Fruit fly (Drosophila melanogaster) whole organism, pupa: ENCODE data around the gene RpL28.
A peak's percentile ranks its signal among the peaks of the same experiment; 100 is the strongest.

Experiments
- CG10348 ChIP-seq: fragments of 200-800 bp; sonication (Bioruptor generic); IDR thresholded peaks from 2 replicates; pipeline ENCODE4 v1.3.6; 2022; ENCODE audit warnings: missing biosample characterization, missing genetic modification characterization
- CG12605 ChIP-seq: fragments of 200-800 bp; sonication (Bioruptor generic); IDR thresholded peaks from 2 replicates; pipeline ENCODE4 v1.3.6; 2022; ENCODE audit warnings: missing biosample characterization, missing genetic modification characterization
- CG13204 ChIP-seq: fragments of 200-800 bp; sonication (Bioruptor generic); optimal IDR thresholded peaks from 2 replicates; lab custom pipeline; 2018; ENCODE audit warnings: missing biosample characterization, mild to moderate bottlenecking, missing genetic modification characterization, moderate library complexity
- CG14655 ChIP-seq: fragments of 200-800 bp; sonication (Bioruptor generic); optimal IDR thresholded peaks from 3 replicates; lab custom pipeline; 2017; ENCODE audit warnings: mild to moderate bottlenecking, missing biosample characterization, missing genetic modification reagents, missing genetic modification characterization
- CG15710 ChIP-seq: fragments of 200-800 bp; sonication (Bioruptor generic); optimal IDR thresholded peaks from 2 replicates; lab custom pipeline; 2018; ENCODE audit warnings: missing biosample characterization, mild to moderate bottlenecking, missing genetic modification characterization, moderate library complexity
- CG17806 ChIP-seq: fragments of 200-800 bp; sonication (Bioruptor generic); optimal IDR thresholded peaks from 2 replicates; lab custom pipeline; 2018; ENCODE audit warnings: missing biosample characterization, mild to moderate bottlenecking, missing genetic modification characterization, moderate library complexity
- CG32121 ChIP-seq: fragments of 200-800 bp; sonication (Bioruptor generic); IDR thresholded peaks from 2 replicates; pipeline ENCODE4 v1.3.6; 2022; ENCODE audit warnings: missing biosample characterization, missing genetic modification characterization
- CG34367 ChIP-seq: fragments of 200-800 bp; sonication (Bioruptor generic); optimal IDR thresholded peaks from 2 replicates; lab custom pipeline; 2018; ENCODE audit warnings: missing biosample characterization, mild to moderate bottlenecking, missing genetic modification characterization
- CG4496 ChIP-seq: fragments of 200-800 bp; sonication (Bioruptor generic); IDR thresholded peaks from 3 replicates; pipeline ENCODE4 v1.3.6; 2022; ENCODE audit warnings: missing biosample characterization, missing genetic modification characterization
- CG8159 ChIP-seq: fragments of 200-800 bp; sonication (Bioruptor generic); optimal IDR thresholded peaks from 3 replicates; lab custom pipeline; 2018; ENCODE audit warnings: missing biosample characterization, mild to moderate bottlenecking, missing genetic modification characterization, moderate library complexity
- CG8301 ChIP-seq: fragments of 200-800 bp; sonication (Bioruptor generic); optimal IDR thresholded peaks from 2 replicates; lab custom pipeline; 2018; ENCODE audit warnings: missing biosample characterization, mild to moderate bottlenecking, missing genetic modification characterization
- CG9948 ChIP-seq: fragments of 200-800 bp; sonication (Bioruptor generic); optimal IDR thresholded peaks from 2 replicates; lab custom pipeline; 2018; ENCODE audit warnings: missing biosample characterization, mild to moderate bottlenecking, missing genetic modification characterization, moderate library complexity
- D1 ChIP-seq: fragments of 200-800 bp; sonication (Bioruptor generic); optimal IDR thresholded peaks from 2 replicates; lab custom pipeline; 2018; ENCODE audit warnings: missing biosample characterization, mild to moderate bottlenecking, missing genetic modification characterization, moderate library complexity
- EcR ChIP-seq: fragments of 200-800 bp; sonication (Bioruptor generic); optimal IDR thresholded peaks from 3 replicates; lab custom pipeline; 2019; ENCODE audit warnings: missing biosample characterization, missing genetic modification characterization, mild to moderate bottlenecking, moderate library complexity, missing genetic modification reagents
- Ets98B ChIP-seq: fragments of 200-800 bp; sonication (Bioruptor generic); IDR thresholded peaks from 2 replicates; pipeline ENCODE4 v1.3.6; 2022; ENCODE audit warnings: missing biosample characterization, missing genetic modification characterization
- Pif1A ChIP-seq: fragments of 200-800 bp; sonication (Bioruptor generic); optimal IDR thresholded peaks from 3 replicates; lab custom pipeline; 2016; ENCODE audit warnings: missing biosample characterization, missing genetic modification characterization
- Pif1B ChIP-seq: fragments of 200-800 bp; sonication (Bioruptor generic); optimal IDR thresholded peaks from 3 replicates; lab custom pipeline; 2016; ENCODE audit warnings: missing biosample characterization, missing genetic modification characterization
- Snoo ChIP-seq: fragments of 200-800 bp; sonication (Bioruptor generic); optimal IDR thresholded peaks from 3 replicates; lab custom pipeline; 2017; ENCODE audit warnings: missing biosample characterization, mild to moderate bottlenecking, missing genetic modification characterization, inconsistent platforms
- fd96Ca ChIP-seq: fragments of 200-800 bp; sonication (Bioruptor generic); IDR thresholded peaks from 3 replicates; pipeline ENCODE4 v1.3.6; 2022; ENCODE audit warnings: missing biosample characterization, missing genetic modification characterization
- gl ChIP-seq: fragments of 200-800 bp; sonication (Bioruptor generic); optimal IDR thresholded peaks from 2 replicates; lab custom pipeline; 2018; ENCODE audit warnings: missing biosample characterization, mild to moderate bottlenecking, missing genetic modification characterization
- rn ChIP-seq: fragments of 200-800 bp; sonication (Bioruptor generic); IDR thresholded peaks from 2 replicates; pipeline ENCODE4 v1.3.6; 2022; ENCODE audit warnings: missing biosample characterization, missing genetic modification characterization

The RpL28 gene

dm6 chr3L:3205349-3205748 is 17.4 kb downstream of the RpL28 start, which contains the start of gene CG32277:
Gene CG32277, minus strand, starts transcription at chr3L:3205449.
- no peak for TF ChIP-seq Ets98B (GFP tag; lab: Robert Waterston, UW)
- no peak for TF ChIP-seq D1
- no peak for TF ChIP-seq EcR (GFP tag; lab: Kevin White, UChicago)
- no peak for TF ChIP-seq CG13204 (GFP tag; lab: Kevin White, UChicago)
- TF ChIP-seq CG10348 (GFP tag; lab: Robert Waterston, UW): no peak
- TF ChIP-seq CG17806 (tag; lab: Kevin White, UChicago): no peak
- no peak for TF ChIP-seq Pif1B (GFP tag; lab: Kevin White, UChicago)
- TF ChIP-seq rn: no peak
- no peak for TF ChIP-seq Snoo (tag; lab: Kevin White, UChicago)
- no peak for TF ChIP-seq CG34367 (tag; lab: Kevin White, UChicago)
- TF ChIP-seq CG32121 (GFP tag; lab: Robert Waterston, UW): no peak
- no peak for TF ChIP-seq CG4496 (GFP tag; lab: Robert Waterston, UW)
- no peak for TF ChIP-seq CG12605 (GFP tag; lab: Robert Waterston, UW)
- TF ChIP-seq CG9948: no peak
- no peak for TF ChIP-seq gl (tag; lab: Kevin White, UChicago)

dm6 chr3L:3204348-3204747 is 18.4 kb downstream of the RpL28 start, which contains the start of gene CG33159:
Gene CG33159, minus strand, starts transcription at chr3L:3204448.
- TF ChIP-seq Pif1A (GFP tag; lab: Kevin White, UChicago) (no peak), CG8159 (tag; lab: Kevin White, UChicago) (no peak)

dm6 chr3L:3203062-3203461 is 19.7 kb downstream of the RpL28 start, which contains the start of gene CG32271:
Gene CG32271, minus strand, starts transcription at chr3L:3203162.
- TF ChIP-seq CG4496 (GFP tag; lab: Robert Waterston, UW): no peak

dm6 chr3L:3198447-3199402 is 24.0 kb downstream of the RpL28 start, which contains the start of the genes CG32276 and gry:
Gene CG32276, minus strand, starts transcription at chr3L:3199047.
Gene gry, plus strand, starts transcription at chr3L:3199090.
- TF ChIP-seq CG8301 (tag; lab: Kevin White, UChicago) (no peak), Snoo (tag; lab: Kevin White, UChicago) (no peak), gl (tag; lab: Kevin White, UChicago) (no peak), CG9948 (no peak), Ets98B (GFP tag; lab: Robert Waterston, UW) (peak; percentile 58; the same call in 1 of the 2 replicates), Pif1A (GFP tag; lab: Kevin White, UChicago) (no peak), CG15710 (peak; percentile 56), CG12605 (GFP tag; lab: Robert Waterston, UW) (peak; percentile 22; the same call in 1 of the 2 replicates), CG17806 (tag; lab: Kevin White, UChicago) (peak; percentile 49), rn (0 out of 2 replicates have a peak, but pooled peaks have one; percentile 32), CG13204 (GFP tag; lab: Kevin White, UChicago) (no peak), fd96Ca (GFP tag; lab: Robert Waterston, UW) (peak; percentile 77; the same call in 2 of the 3 replicates), D1 (no peak), CG34367 (tag; lab: Kevin White, UChicago) (peak; percentile 50), EcR (GFP tag; lab: Kevin White, UChicago) (peak; percentile 35), CG10348 (GFP tag; lab: Robert Waterston, UW) (no peak), CG4496 (GFP tag; lab: Robert Waterston, UW) (peak; percentile 54; the same call in 2 of the 3 replicates), CG32121 (GFP tag; lab: Robert Waterston, UW) (peak; percentile 76)

dm6 chr3L:3197464-3197863 is 25.3 kb downstream of the RpL28 start, which contains the start of gene CG14966:
Gene CG14966, minus strand, starts transcription at chr3L:3197631.
- no peak for TF ChIP-seq Snoo (tag; lab: Kevin White, UChicago)
- TF ChIP-seq CG12605 (GFP tag; lab: Robert Waterston, UW): 0 out of 2 replicates have a peak, but pooled peaks have one; percentile 19
- TF ChIP-seq Ets98B (GFP tag; lab: Robert Waterston, UW): no peak
- peak; percentile 6 for TF ChIP-seq gl (tag; lab: Kevin White, UChicago)

- peak; percentile 84 for TF ChIP-seq CG10348 (GFP tag; lab: Robert Waterston, UW)
- TF ChIP-seq rn: peak; percentile 96
- TF ChIP-seq CG8301 (tag; lab: Kevin White, UChicago): peak; percentile 97
- TF ChIP-seq fd96Ca (GFP tag; lab: Robert Waterston, UW): peak; percentile 95
- peak; percentile 96 for TF ChIP-seq CG34367 (tag; lab: Kevin White, UChicago)
- TF ChIP-seq CG9948: peak; percentile 93
- no peak for TF ChIP-seq D1
- TF ChIP-seq CG4496 (GFP tag; lab: Robert Waterston, UW): peak; percentile 99
- TF ChIP-seq CG13204 (GFP tag; lab: Kevin White, UChicago): peak; percentile 55
- peak; percentile 98 for TF ChIP-seq Pif1A (GFP tag; lab: Kevin White, UChicago)
- TF ChIP-seq Snoo (tag; lab: Kevin White, UChicago): peak; percentile 94
- peak; percentile 99 for TF ChIP-seq CG12605 (GFP tag; lab: Robert Waterston, UW)
- TF ChIP-seq CG17806 (tag; lab: Kevin White, UChicago): peak; percentile 96
- peak; percentile 98 for TF ChIP-seq CG32121 (GFP tag; lab: Robert Waterston, UW)
- TF ChIP-seq CG14655 (GFP tag; lab: Kevin White, UChicago): peak; percentile 96
- peak; percentile 98 for TF ChIP-seq Ets98B (GFP tag; lab: Robert Waterston, UW)
- peak; percentile 92 for TF ChIP-seq CG15710
- no peak for TF ChIP-seq EcR (GFP tag; lab: Kevin White, UChicago)
- peak; percentile 98 for TF ChIP-seq Pif1B (GFP tag; lab: Kevin White, UChicago)
- TF ChIP-seq gl (tag; lab: Kevin White, UChicago): peak; percentile 88
- peak; percentile 94 for TF ChIP-seq CG8159 (tag; lab: Kevin White, UChicago)
These were observed 28.7 kb downstream of the RpL28 start for dm6 chr3L:3194059-3194458.
